Worm (Caenorhabditis elegans): ENCODE data around the gene flor-1.
"Not testable (repeated sequence)": the region's sequence is repeated elsewhere in the genome, so short reads cannot be mapped to it uniquely, and the experiment has no call there.

Gene flor-1

ce11 chrV:15133812-15134211 is 14.4 kb upstream of the flor-1 start:
- TF ChIP-seq pqm-1 (tag; optimal IDR thresholded peaks at IDR 0.05) (peak; percentile 47), elt-2 (tag; optimal IDR thresholded peaks at IDR 0.05) (peak; percentile 62), jun-1 (tag; optimal IDR thresholded peaks at IDR 0.05) (no peak)

- TF ChIP-seq nhr-25 (tag; optimal IDR thresholded peaks at IDR 0.05) (no peak), nhr-77 (tag; optimal IDR thresholded peaks at IDR 0.05) (no peak), nhr-76 (tag; optimal IDR thresholded peaks at IDR 0.05) (no peak), fkh-10 (GFP tag; optimal IDR thresholded peaks at IDR 0.05) (no peak), egl-5 (tag; optimal IDR thresholded peaks at IDR 0.05) (no peak), daf-12 (tag; optimal IDR thresholded peaks at IDR 0.05) (no peak), elt-1 (tag; optimal IDR thresholded peaks at IDR 0.05) (no peak)
Measured at ce11 chrV:15132423-15132822, 13.0 kb upstream of the flor-1 start, which contains the start of gene str-171. TSS of gene str-171 (minus strand) at chrV:15132523.

- TF ChIP-seq egl-5 (tag; optimal IDR thresholded peaks at IDR 0.05) = no peak
- no peak for TF ChIP-seq tbx-2 (tag; optimal IDR thresholded peaks at IDR 0.05)
- TF ChIP-seq pqm-1 (tag; optimal IDR thresholded peaks at IDR 0.05) = no peak
- no peak for TF ChIP-seq nfya-1 (tag; optimal IDR thresholded peaks at IDR 0.05; ENCODE audit: insufficient read depth)
- no peak for TF ChIP-seq pha-4 (tag; optimal IDR thresholded peaks at IDR 0.05)
- no peak for TF ChIP-seq lin-15B (tag; optimal IDR thresholded peaks at IDR 0.05)
- TF ChIP-seq ceh-9 (tag; optimal IDR thresholded peaks at IDR 0.05) = no peak
- no peak for TF ChIP-seq ztf-11 (tag; optimal IDR thresholded peaks at IDR 0.05)
- no peak for TF ChIP-seq nhr-67 (tag; optimal IDR thresholded peaks at IDR 0.05)
- no peak for TF ChIP-seq ceh-82 (tag; optimal IDR thresholded peaks at IDR 0.05)
- no peak for TF ChIP-seq lin-39 (tag; optimal IDR thresholded peaks at IDR 0.05)
Measured at ce11 chrV:15127955-15128354, 8.5 kb upstream of the flor-1 start, which contains the start of gene srr-7. TSS of gene srr-7 (plus strand) at chrV:15128255.

- TF ChIP-seq nhr-76 (tag; optimal IDR thresholded peaks at IDR 0.05) (no peak), tbx-2 (tag; optimal IDR thresholded peaks at IDR 0.05) (no peak), skn-1 (tag; optimal IDR thresholded peaks at IDR 0.05) (no peak), elt-3 (tag; optimal IDR thresholded peaks at IDR 0.05) (no peak), elt-1 (tag; optimal IDR thresholded peaks at IDR 0.05) (no peak), sea-2 (GFP tag; optimal IDR thresholded peaks at IDR 0.05) (no peak), fkh-10 (GFP tag; optimal IDR thresholded peaks at IDR 0.05) (no peak), nhr-12 (tag; optimal IDR thresholded peaks at IDR 0.05) (no peak), mdl-1 (tag; optimal IDR thresholded peaks at IDR 0.05) (no peak), pha-4 (tag; optimal IDR thresholded peaks at IDR 0.05) (no peak), nfya-1 (tag; optimal IDR thresholded peaks at IDR 0.05; ENCODE audit: insufficient read depth) (no peak), ceh-16 (tag; optimal IDR thresholded peaks at IDR 0.05) (no peak), fkh-2 (tag; optimal IDR thresholded peaks at IDR 0.05) (no peak)
Measured at ce11 chrV:15127413-15127812, 8.0 kb upstream of the flor-1 start, which contains the start of gene srj-27. TSS of gene srj-27 (minus strand) at chrV:15127513.

- TF ChIP-seq pha-4 (tag; optimal IDR thresholded peaks at IDR 0.05); nhr-12 (tag; optimal IDR thresholded peaks at IDR 0.05); nhr-43 (tag; optimal IDR thresholded peaks at IDR 0.05; ENCODE audit: poor library complexity, severe bottlenecking): not testable (repeated sequence)
Measured at ce11 chrV:15125162-15125561, 5.7 kb upstream of the flor-1 start, which contains the start of gene ugt-30. TSS of gene ugt-30 (minus strand) at chrV:15125262.

ce11 chrV:15115968-15116367 is 3.4 kb downstream of the flor-1 start, which contains the start of gene T01G5.8:
TSS of gene T01G5.8 (plus strand) at chrV:15116268.
- TF ChIP-seq nhr-77, zag-1, nhr-11 (tag; optimal IDR thresholded peaks at IDR 0.05): not testable (repeated sequence)

ce11 chrV:15113992-15114391 is 5.4 kb downstream of the flor-1 start, which contains the start of gene T01G5.6:
TSS of gene T01G5.6 (minus strand) at chrV:15114092.
- TF ChIP-seq nhr-67 (tag; optimal IDR thresholded peaks at IDR 0.05) (no peak), jun-1 (tag; optimal IDR thresholded peaks at IDR 0.05) (no peak), mdl-1 (tag; optimal IDR thresholded peaks at IDR 0.05) (no peak)

All from whole organism, L3 larva.